Worm (Caenorhabditis elegans): Measurements from ENCODE around the gene srh-282.

The srh-282 gene

DNA sequence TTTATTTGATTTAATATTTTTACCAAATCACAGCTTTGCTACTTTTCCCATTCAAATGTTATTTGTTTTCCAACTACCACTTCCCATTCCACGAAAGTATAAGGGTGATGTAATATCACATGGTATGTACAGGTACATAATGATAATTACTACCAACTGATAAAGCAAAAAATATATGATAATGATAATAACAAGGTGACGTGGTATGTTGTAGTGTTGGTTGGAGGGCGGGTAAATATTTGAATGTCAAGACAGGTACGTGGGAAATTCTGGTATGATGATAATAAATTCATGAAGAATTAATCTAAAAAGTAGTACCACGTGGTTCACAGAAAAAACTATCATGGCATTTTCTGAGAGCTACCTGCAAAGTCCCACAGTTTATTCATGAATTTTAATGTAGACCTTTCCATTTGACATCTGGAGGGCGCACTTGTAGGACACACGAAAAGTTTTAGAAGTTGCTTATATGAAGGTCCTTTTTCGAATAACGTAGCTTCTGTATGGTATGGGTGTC is 18.7 kb upstream of the srh-282 start (continued):
- TF ChIP-seq nhr-179 (tag; optimal IDR thresholded peaks at IDR 0.05) (no peak), F57C9.4 (tag; optimal IDR thresholded peaks at IDR 0.05) (no peak), hmg-1.2 (GFP tag; IDR thresholded peaks at IDR 0.05) (0 out of 2 replicates have a peak, but pooled peaks have one; percentile 16), ZK185.1 (tag; optimal IDR thresholded peaks at IDR 0.05; ENCODE audit: poor library complexity, severe bottlenecking) (peak; percentile 19), ets-4 (GFP tag; optimal IDR thresholded peaks at IDR 0.05) (no peak), madf-6 (GFP tag; IDR thresholded peaks at IDR 0.05) (no peak), die-1 (tag; optimal IDR thresholded peaks at IDR 0.05) (no peak), sptf-2 (GFP tag; optimal IDR thresholded peaks at IDR 0.05) (no peak), ceh-58 (GFP tag; IDR thresholded peaks at IDR 0.05) (no peak), nfya-2 (GFP tag; IDR thresholded peaks at IDR 0.05) (no peak)

DNA sequence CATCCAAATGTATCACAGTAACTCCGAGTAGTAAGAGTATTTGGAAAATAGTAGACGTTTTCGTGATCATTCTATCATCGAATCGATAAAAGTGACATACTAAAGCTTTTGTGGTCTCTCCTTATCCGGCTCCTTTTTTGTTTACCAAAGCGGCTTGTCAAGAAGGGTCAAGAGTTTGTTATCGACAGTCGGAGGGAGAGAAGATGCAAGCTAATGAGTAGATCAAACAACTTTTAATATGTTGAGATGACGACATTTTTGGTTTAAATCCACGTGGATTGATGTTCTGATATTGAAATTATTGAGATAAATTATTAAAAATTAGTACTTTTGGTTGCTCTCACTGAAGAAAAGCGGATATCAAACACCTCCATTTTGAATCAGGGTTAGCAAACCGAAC is 18.2 kb upstream of the srh-282 start, which contains the start of gene T21D12.7:
Gene T21D12.7, minus strand, starts transcription at position 101 of the 400 bp plus-strand sequence.
- no peak for TF ChIP-seq C17E4.6 (GFP tag; IDR thresholded peaks at IDR 0.05)
- TF ChIP-seq rpc-1 (optimal IDR thresholded peaks at IDR 0.05): no peak
- no peak for TF ChIP-seq rpc-1 (tag; optimal IDR thresholded peaks at IDR 0.05)
- no peak for TF ChIP-seq nhr-120 (GFP tag; IDR thresholded peaks at IDR 0.05)
- TF ChIP-seq him-1 (tag; optimal IDR thresholded peaks at IDR 0.05): no peak
- TF ChIP-seq unc-62 (GFP tag; optimal IDR thresholded peaks at IDR 0.05): no peak
- TF ChIP-seq lin-35 (GFP tag; optimal IDR thresholded peaks at IDR 0.05): peak in 1 of 3 experiments; percentile 36

DNA sequence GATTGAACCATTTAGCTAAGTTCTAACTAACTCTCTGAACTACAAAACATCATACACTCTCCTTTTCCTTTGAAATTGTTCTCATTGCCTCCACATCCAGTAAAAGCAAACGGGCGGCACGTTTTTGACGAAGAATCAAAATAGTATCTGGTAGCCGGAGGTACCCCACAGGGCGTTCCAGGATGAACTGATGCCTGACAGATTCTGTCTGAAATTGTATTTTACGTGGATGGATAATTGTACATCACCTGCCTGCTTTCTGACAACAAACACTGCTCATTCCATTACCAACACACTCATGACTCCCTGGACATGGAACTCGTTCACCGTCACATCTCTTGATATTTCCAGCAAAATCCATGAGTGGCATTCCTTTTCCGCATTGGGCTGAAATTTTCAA is 17.2 kb upstream of the srh-282 start:
- no peak for TF ChIP-seq K12H6.12 (tag; optimal IDR thresholded peaks at IDR 0.05)
- no peak for TF ChIP-seq tbx-9 (tag; optimal IDR thresholded peaks at IDR 0.05; ENCODE audit: borderline replicate concordance)
- no peak for TF ChIP-seq ccch-3 (GFP tag; optimal IDR thresholded peaks at IDR 0.05)
- no peak for TF ChIP-seq akir-1 (GFP tag; optimal IDR thresholded peaks at IDR 0.05)
- TF ChIP-seq hsf-1 (GFP tag; IDR thresholded peaks at IDR 0.05): no peak
- TF ChIP-seq K11D2.4 (GFP tag; IDR thresholded peaks at IDR 0.05): no peak
- TF ChIP-seq sea-2 (GFP tag; IDR thresholded peaks at IDR 0.05): no peak
- TF ChIP-seq F52B5.7 (tag; optimal IDR thresholded peaks at IDR 0.05): no peak
- TF ChIP-seq F57A8.1 (GFP tag; optimal IDR thresholded peaks at IDR 0.05): no peak
- TF ChIP-seq egrh-3 (GFP tag; IDR thresholded peaks at IDR 0.05): no peak
- TF ChIP-seq lin-54 (GFP tag; optimal IDR thresholded peaks at IDR 0.05): no peak
- TF ChIP-seq ceh-91 (GFP tag; IDR thresholded peaks at IDR 0.05): no peak
- TF ChIP-seq nfya-2 (GFP tag; IDR thresholded peaks at IDR 0.05): no peak
- TF ChIP-seq rcor-1 (GFP tag; IDR thresholded peaks at IDR 0.05): no peak
- TF ChIP-seq ztf-22 (GFP tag; optimal IDR thresholded peaks at IDR 0.05): no peak
- no peak for TF ChIP-seq F49E8.2 (tag; optimal IDR thresholded peaks at IDR 0.05; ENCODE audit: insufficient read depth)
- no peak for TF ChIP-seq nhr-90 (tag; optimal IDR thresholded peaks at IDR 0.05)
- no peak for TF ChIP-seq mel-28 (tag; optimal IDR thresholded peaks at IDR 0.05; ENCODE audit: borderline replicate concordance)
- no peak for TF ChIP-seq dpl-1 (GFP tag; optimal IDR thresholded peaks at IDR 0.05)
- TF ChIP-seq nfya-1 (tag; optimal IDR thresholded peaks at IDR 0.05; ENCODE audit: borderline replicate concordance, insufficient read depth): no peak

DNA sequence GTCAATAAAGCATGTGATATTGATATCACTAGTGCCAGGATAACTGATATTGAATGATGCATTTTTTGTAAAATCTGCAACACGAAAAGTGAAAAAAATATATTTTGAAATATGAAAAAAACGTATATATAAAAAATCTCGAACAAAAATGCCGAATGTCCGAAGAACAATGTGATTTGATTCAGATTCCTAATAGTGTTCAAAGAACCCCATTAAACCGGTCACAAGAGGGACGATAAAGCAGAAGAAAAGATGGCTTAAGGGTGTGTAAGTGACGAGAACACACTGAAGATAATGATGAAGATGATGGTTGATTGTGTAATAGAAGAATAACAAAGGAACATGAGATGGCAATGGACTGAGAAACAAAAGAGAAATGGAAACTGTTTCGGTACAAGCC is 14.8 kb upstream of the srh-282 start, which contains the start of gene T21D12.14:
Gene T21D12.14, minus strand, starts transcription at position 101 of the 400 bp plus-strand sequence.
- TF ChIP-seq B0019.2 (GFP tag; conservative IDR thresholded peaks at IDR 0.05) (no peak), ceh-40 (GFP tag; IDR thresholded peaks at IDR 0.05) (no peak), hrde-1 (tag; optimal IDR thresholded peaks at IDR 0.05; ENCODE audit: borderline replicate concordance) (no peak), snpc-1.3 (tag; optimal IDR thresholded peaks at IDR 0.05; ENCODE audit: insufficient read depth) (no peak), lag-1 (GFP tag; IDR thresholded peaks at IDR 0.05) (no peak), F57A8.1 (GFP tag; optimal IDR thresholded peaks at IDR 0.05) (no peak)

All from whole organism, young adult.